Fruit fly (Drosophila melanogaster) whole organism, embryonic: ENCODE data around the gene Acp65Aa.

Experiments
- CG9797 ChIP-seq: fragments of 200-800 bp; sonication (Bioruptor generic); optimal IDR thresholded peaks from 3 replicates; lab custom pipeline; 2018; ENCODE audit warnings: missing biosample characterization, mild to moderate bottlenecking, missing genetic modification characterization
- CTCF ChIP-seq: fragments of 200-800 bp; sonication (Bioruptor generic); optimal IDR thresholded peaks from 2 replicates; lab custom pipeline; 2017; ENCODE audit warnings: missing biosample characterization, mild to moderate bottlenecking, missing genetic modification characterization, moderate library complexity
- Med ChIP-seq: fragments of 200-800 bp; sonication (Bioruptor generic); peaks from one replicate; lab custom pipeline; 2016; ENCODE audit warnings: missing biosample characterization, missing genetic modification characterization, mild to moderate bottlenecking, inconsistent platforms, moderate library complexity
- Scr ChIP-seq: fragments of 200-800 bp; sonication (Bioruptor generic); IDR thresholded peaks from 2 replicates; pipeline ENCODE4 v1.3.6; 2022; ENCODE audit warnings: missing biosample characterization, missing genetic modification characterization; ENCODE audit not compliant: partially characterized antibody
- salm ChIP-seq: fragments of 200-800 bp; sonication (Bioruptor generic); optimal IDR thresholded peaks from 2 replicates; lab custom pipeline; 2018; ENCODE audit warnings: missing biosample characterization, mild to moderate bottlenecking, missing genetic modification characterization

DNA sequence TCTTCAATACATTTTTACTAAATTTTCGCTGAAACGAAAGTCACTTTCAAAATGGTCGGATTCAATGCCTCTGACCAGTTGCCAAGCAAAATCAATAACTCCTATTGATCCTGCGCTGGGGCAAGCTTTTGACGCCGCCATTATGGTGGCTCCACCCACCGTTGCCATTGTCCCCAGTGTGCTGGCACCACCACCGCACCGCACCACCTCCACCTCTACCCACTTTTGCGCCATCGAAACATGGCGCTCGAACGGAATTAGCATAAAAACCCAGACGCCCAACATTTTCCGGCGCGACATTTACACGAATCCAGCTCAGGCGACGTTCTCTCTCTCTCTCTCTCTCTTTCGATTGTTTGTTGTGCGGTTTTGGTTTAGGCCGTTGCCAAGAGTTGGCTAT, 35.7 kb downstream of the Acp65Aa start:
- TF ChIP-seq CTCF (GFP tag; lab: Kevin White, UChicago): no peak
- no peak for TF ChIP-seq Med (GFP tag; lab: Kevin White, UChicago)
- TF ChIP-seq Scr (GFP tag; lab: Robert Waterston, UW): no peak
- TF ChIP-seq salm (tag; lab: Kevin White, UChicago): no peak
- TF ChIP-seq CG9797 (GFP tag; lab: Kevin White, UChicago): no peak
